Worm (Caenorhabditis elegans) whole organism, L2 larva: Measurements from ENCODE around the gene F07H5.13.

Source experiments
- C34F6.9 ChIP-seq: fragments of 150-350 bp; optimal IDR thresholded peaks from 2 replicates; lab custom pipeline; 2014; ENCODE audit warnings: missing biosample characterization, missing genetic modification characterization
- F13H6.1 ChIP-seq: sonication (generic microtip); optimal IDR thresholded peaks from 2 replicates; lab custom pipeline; 2016; ENCODE audit warnings: missing genetic modification characterization, missing compliant biosample characterization
- R02D3.7 ChIP-seq: fragments of 150-350 bp; optimal IDR thresholded peaks from 2 replicates; lab custom pipeline; 2014; ENCODE audit warnings: missing biosample characterization, missing genetic modification characterization
- Y55F3AM.14 ChIP-seq: fragments of 200-800 bp; sonication (Bioruptor generic); optimal IDR thresholded peaks from 2 replicates; lab custom pipeline; 2018; ENCODE audit warnings: mild to moderate bottlenecking, missing genetic modification characterization, missing compliant biosample characterization
- alr-1 ChIP-seq: fragments of 150-350 bp; optimal IDR thresholded peaks from 2 replicates; lab custom pipeline; 2014; ENCODE audit warnings: missing biosample characterization, missing genetic modification characterization
- aly-2 ChIP-seq: fragments of 150-350 bp; optimal IDR thresholded peaks from 2 replicates; lab custom pipeline; 2014; ENCODE audit warnings: missing biosample characterization, missing genetic modification characterization
- ama-1 ChIP-seq: fragments of 150-350 bp; optimal IDR thresholded peaks from 2 replicates; lab custom pipeline; 2018; ENCODE audit warnings: inconsistent platforms
- ceh-16 ChIP-seq: fragments of 150-350 bp; optimal IDR thresholded peaks from 2 replicates; lab custom pipeline; 2014; ENCODE audit warnings: missing biosample characterization, missing genetic modification characterization
- ceh-82 ChIP-seq: fragments of 150-350 bp; optimal IDR thresholded peaks from 2 replicates; lab custom pipeline; 2014; ENCODE audit warnings: missing biosample characterization, missing genetic modification characterization
- crh-2 ChIP-seq: sonication (generic microtip); optimal IDR thresholded peaks from 2 replicates; lab custom pipeline; 2017; ENCODE audit warnings: missing biosample characterization, missing genetic modification characterization
- dmd-4 ChIP-seq: sonication (generic microtip); optimal IDR thresholded peaks from 2 replicates; lab custom pipeline; 2017; ENCODE audit warnings: missing biosample characterization, missing genetic modification characterization
- egl-27 ChIP-seq: sonication (generic microtip); optimal IDR thresholded peaks from 3 replicates; lab custom pipeline; 2017; ENCODE audit warnings: missing biosample characterization, missing genetic modification reagents, missing genetic modification characterization
- elt-1 ChIP-seq: fragments of 150-350 bp; optimal IDR thresholded peaks from 2 replicates; lab custom pipeline; 2014; ENCODE audit warnings: missing biosample characterization, missing genetic modification characterization
- elt-3 ChIP-seq: sonication (generic microtip); optimal IDR thresholded peaks from 2 replicates; lab custom pipeline; 2017; ENCODE audit warnings: missing biosample characterization, missing genetic modification characterization
- fos-1 ChIP-seq: fragments of 150-350 bp; optimal IDR thresholded peaks from 2 replicates; lab custom pipeline; 2014; ENCODE audit warnings: missing biosample characterization, missing genetic modification characterization
- lin-11 ChIP-seq: fragments of 150-350 bp; sonication (generic microtip); optimal IDR thresholded peaks from 2 replicates; lab custom pipeline; 2014; ENCODE audit warnings: missing biosample characterization, missing genetic modification characterization, inconsistent platforms, mixed read lengths
- lin-13 ChIP-seq: fragments of 150-350 bp; optimal IDR thresholded peaks from 2 replicates; lab custom pipeline; 2014; ENCODE audit warnings: missing biosample characterization, missing genetic modification reagents, missing genetic modification characterization
- lin-39 ChIP-seq: fragments of 150-350 bp; optimal IDR thresholded peaks from 2 replicates; lab custom pipeline; 2014; ENCODE audit warnings: missing biosample characterization, missing genetic modification reagents, missing genetic modification characterization
- lsy-2 ChIP-seq, 2 experiments: fragments of 150-350 bp in 1 of 2; sonication (generic microtip) in 1 of 2; optimal IDR thresholded peaks; 2 replicates each; lab custom pipeline; 2014 to 2017; ENCODE audit warnings: missing biosample characterization in 2 of 2, missing genetic modification characterization in 2 of 2
- mab-5 ChIP-seq: fragments of 150-350 bp; optimal IDR thresholded peaks from 2 replicates; lab custom pipeline; 2014; ENCODE audit warnings: missing biosample characterization, missing genetic modification characterization
- mbf-1 ChIP-seq: sonication (generic microtip); optimal IDR thresholded peaks from 2 replicates; lab custom pipeline; 2017; ENCODE audit warnings: missing biosample characterization, missing genetic modification characterization
- nhr-10 ChIP-seq: sonication (generic microtip); optimal IDR thresholded peaks from 2 replicates; lab custom pipeline; 2017; ENCODE audit warnings: missing biosample characterization, missing genetic modification characterization
- nhr-11 ChIP-seq: fragments of 150-350 bp; optimal IDR thresholded peaks from 2 replicates; lab custom pipeline; 2014; ENCODE audit warnings: missing biosample characterization, missing genetic modification characterization
- nhr-12 ChIP-seq: fragments of 150-350 bp; optimal IDR thresholded peaks from 2 replicates; lab custom pipeline; 2014; ENCODE audit warnings: missing biosample characterization, missing genetic modification characterization
- nhr-129 ChIP-seq: fragments of 150-350 bp; optimal IDR thresholded peaks from 2 replicates; lab custom pipeline; 2014; ENCODE audit warnings: missing biosample characterization, missing genetic modification characterization
- nhr-21 ChIP-seq: fragments of 150-350 bp; optimal IDR thresholded peaks from 2 replicates; lab custom pipeline; 2014; ENCODE audit warnings: missing biosample characterization, missing genetic modification characterization
- nhr-77 ChIP-seq: fragments of 150-350 bp; optimal IDR thresholded peaks from 2 replicates; lab custom pipeline; 2014; ENCODE audit warnings: missing biosample characterization, missing genetic modification characterization
- sem-4 ChIP-seq: fragments of 150-350 bp; optimal IDR thresholded peaks from 2 replicates; lab custom pipeline; 2014; ENCODE audit warnings: missing biosample characterization, missing genetic modification reagents, missing genetic modification characterization
- skn-1 ChIP-seq: sonication (generic microtip); optimal IDR thresholded peaks from 2 replicates; lab custom pipeline; 2017; ENCODE audit warnings: missing biosample characterization, missing genetic modification characterization
- sma-3 ChIP-seq: sonication (generic microtip); optimal IDR thresholded peaks from 2 replicates; lab custom pipeline; 2016; ENCODE audit warnings: missing genetic modification reagents, missing genetic modification characterization, missing compliant biosample characterization
- sma-9 ChIP-seq, 2 experiments: fragments of 150-350 bp in 1 of 2; sonication (generic microtip) in 1 of 2; optimal IDR thresholded peaks; 2 replicates each; lab custom pipeline; 2014 to 2016; ENCODE audit warnings: missing genetic modification characterization in 2 of 2, mild to moderate bottlenecking in 1 of 2, missing biosample characterization in 1 of 2, missing compliant biosample characterization in 1 of 2, missing genetic modification reagents in 1 of 2, moderate library complexity in 1 of 2
- snpc-4 ChIP-seq: fragments of 150-350 bp; optimal IDR thresholded peaks from 2 replicates; lab custom pipeline; 2014; ENCODE audit warnings: missing biosample characterization, missing genetic modification characterization
- unc-39 ChIP-seq: fragments of 150-350 bp; optimal IDR thresholded peaks from 2 replicates; lab custom pipeline; 2014; ENCODE audit warnings: missing biosample characterization, missing genetic modification characterization
- unc-55 ChIP-seq: fragments of 150-350 bp; sonication (generic microtip); optimal IDR thresholded peaks from 3 replicates; lab custom pipeline; 2014; ENCODE audit warnings: missing biosample characterization, missing genetic modification reagents, missing genetic modification characterization
- unc-62 ChIP-seq: fragments of 150-350 bp; optimal IDR thresholded peaks from 2 replicates; lab custom pipeline; 2014; ENCODE audit warnings: missing biosample characterization, missing genetic modification reagents, missing genetic modification characterization
- zag-1 ChIP-seq: fragments of 150-350 bp; optimal IDR thresholded peaks from 2 replicates; lab custom pipeline; 2014; ENCODE audit warnings: missing biosample characterization, missing genetic modification characterization
- ztf-11 ChIP-seq: sonication (generic microtip); optimal IDR thresholded peaks from 2 replicates; lab custom pipeline; 2017; ENCODE audit warnings: missing biosample characterization, missing genetic modification characterization
- ztf-4 ChIP-seq: fragments of 150-350 bp; optimal IDR thresholded peaks from 2 replicates; lab custom pipeline; 2014; ENCODE audit warnings: missing biosample characterization, missing genetic modification characterization

F07H5.13 gene

ce11 chrII:8769375-8769774, 21.0 kb upstream of the F07H5.13 start (continued):
- TF ChIP-seq dmd-4 (no peak), unc-62 (GFP tag; lab: Kevin White, UChicago) (no peak), elt-1 (no peak), C34F6.9 (no peak), lin-11 (tag; lab: Kevin White, UChicago) (no peak)
- TF ChIP-seq, all 48 proteins: peak for 8

ce11 chrII:8770675-8771074, 19.7 kb upstream of the F07H5.13 start, which contains the start of gene let-19:
Gene let-19 (plus strand): TSS chrII:8770975.
- TF ChIP-seq mbf-1 (tag; lab: Kevin White, UChicago) (no peak), aly-2 (no peak), dmd-4 (no peak), snpc-4 (tag; lab: Kevin White, UChicago) (no peak), egl-27 (tag; lab: Kevin White, UChicago) (no peak), nhr-11 (tag; lab: Kevin White, UChicago) (no peak), nhr-77 (no peak), Y55F3AM.14 (no peak), nhr-129 (tag; lab: Kevin White, UChicago) (no peak), nhr-10 (tag; lab: Kevin White, UChicago) (no peak), lin-11 (tag; lab: Kevin White, UChicago) (no peak), ztf-4 (tag; lab: Kevin White, UChicago) (no peak), F13H6.1 (tag; lab: Kevin White, UChicago) (no peak), ama-1 (lab: Kevin White, UChicago) (no peak), lin-39 (tag; lab: Kevin White, UChicago) (no peak)

ce11 chrII:8776504-8776903, 13.9 kb upstream of the F07H5.13 start:
- TF ChIP-seq nhr-12 (tag; lab: Kevin White, UChicago) (no peak), ztf-11 (no peak), unc-39 (tag; lab: Kevin White, UChicago) (no peak), elt-3 (tag; lab: Kevin White, UChicago) (no peak), unc-55 (GFP tag; lab: Kevin White, UChicago) (no peak), nhr-21 (tag; lab: Kevin White, UChicago) (no peak), F13H6.1 (tag; lab: Kevin White, UChicago) (no peak), mab-5 (tag; lab: Kevin White, UChicago) (no peak), sma-3 (no peak), C34F6.9 (no peak), lin-39 (tag; lab: Kevin White, UChicago) (no peak), ama-1 (lab: Kevin White, UChicago) (no peak), sma-9 (GFP tag; optimal IDR thresholded peaks at IDR 0.05; lab: Kevin White, UChicago) (no peak), sma-9 (tag; optimal IDR thresholded peaks at IDR 0.05; lab: Kevin White, UChicago) (no peak), egl-27 (tag; lab: Kevin White, UChicago) (no peak), R02D3.7 (tag; lab: Kevin White, UChicago) (no peak), zag-1 (tag; lab: Kevin White, UChicago) (no peak), nhr-10 (tag; lab: Kevin White, UChicago) (no peak), dmd-4 (no peak)

ce11 chrII:8783451-8783967, 6.8 kb upstream of the F07H5.13 start, which contains the start of gene sgn-1:
Gene sgn-1 (minus strand): TSS chrII:8783670.
- TF ChIP-seq nhr-129 (tag; lab: Kevin White, UChicago) = peak; percentile 23
- TF ChIP-seq Y55F3AM.14 = no peak

ce11 chrII:8784235-8784928, 6.0 kb upstream of the F07H5.13 start:
- TF ChIP-seq R02D3.7 (tag; lab: Kevin White, UChicago) = no peak
- no peak for TF ChIP-seq ceh-82 (tag; lab: Kevin White, UChicago)
- no peak for TF ChIP-seq dmd-4
- peak; percentile 71 for TF ChIP-seq unc-55 (GFP tag; lab: Kevin White, UChicago)
- TF ChIP-seq skn-1 (tag; lab: Kevin White, UChicago) = no peak
- peak; percentile 13 for TF ChIP-seq snpc-4 (tag; lab: Kevin White, UChicago)
- peak; percentile 86 for TF ChIP-seq C34F6.9
- TF ChIP-seq lin-13 = no peak
- no peak for TF ChIP-seq elt-1
- no peak for TF ChIP-seq mab-5 (tag; lab: Kevin White, UChicago)
- peak; percentile 48 for TF ChIP-seq nhr-129 (tag; lab: Kevin White, UChicago)
- TF ChIP-seq sem-4 (tag; lab: Kevin White, UChicago) = peak; percentile 23
- no peak for TF ChIP-seq nhr-10 (tag; lab: Kevin White, UChicago)
- peak; percentile 33 for TF ChIP-seq zag-1 (tag; lab: Kevin White, UChicago)
- TF ChIP-seq alr-1 (tag; lab: Kevin White, UChicago) = no peak
- TF ChIP-seq lsy-2 (tag; optimal IDR thresholded peaks at IDR 0.05; lab: Kevin White, UChicago) = peak in 1 of 2 experiments; percentile 41
- peak; percentile 71 for TF ChIP-seq crh-2 (tag; lab: Kevin White, UChicago)
- TF ChIP-seq nhr-77 = no peak
- peak; percentile 28 for TF ChIP-seq sma-9 (GFP tag; optimal IDR thresholded peaks at IDR 0.05; lab: Kevin White, UChicago)
- no peak for TF ChIP-seq sma-9 (tag; optimal IDR thresholded peaks at IDR 0.05; lab: Kevin White, UChicago)
- peak; percentile 6 for TF ChIP-seq fos-1
- TF ChIP-seq ama-1 (lab: Kevin White, UChicago) = peak; percentile 82
- no peak for TF ChIP-seq ceh-16 (tag; lab: Kevin White, UChicago)
- TF ChIP-seq sma-3 = no peak
- peak; percentile 20 for TF ChIP-seq ztf-4 (tag; lab: Kevin White, UChicago)
- peak; percentile 49 for TF ChIP-seq F13H6.1 (tag; lab: Kevin White, UChicago)
